Fruit fly (Drosophila melanogaster) S2 (cell line): ENCODE data around the gene kibra.

ENCODE experiments used
- CG8478 ChIP-seq: fragments of >200 bp; optimal IDR thresholded peaks from 2 replicates; lab custom pipeline; 2018
- CTCF ChIP-seq, 2 experiments: fragments of >200 bp; optimal IDR thresholded peaks; 2 replicates each; lab custom pipeline; 2018

- TF ChIP-seq CG8478 (lab: Kevin White, UChicago) (no peak), CTCF (optimal IDR thresholded peaks at IDR 0.05; lab: Kevin White, UChicago) (no peak)
Observed at dm6 chr3R:14709480-14709984, 14.5 kb downstream of the kibra start.
